Fruit fly (Drosophila melanogaster): Measurements from ENCODE around the gene Rala.
A peak's percentile ranks its signal among the peaks of the same experiment; 100 is the strongest.

Gene Rala

DNA sequence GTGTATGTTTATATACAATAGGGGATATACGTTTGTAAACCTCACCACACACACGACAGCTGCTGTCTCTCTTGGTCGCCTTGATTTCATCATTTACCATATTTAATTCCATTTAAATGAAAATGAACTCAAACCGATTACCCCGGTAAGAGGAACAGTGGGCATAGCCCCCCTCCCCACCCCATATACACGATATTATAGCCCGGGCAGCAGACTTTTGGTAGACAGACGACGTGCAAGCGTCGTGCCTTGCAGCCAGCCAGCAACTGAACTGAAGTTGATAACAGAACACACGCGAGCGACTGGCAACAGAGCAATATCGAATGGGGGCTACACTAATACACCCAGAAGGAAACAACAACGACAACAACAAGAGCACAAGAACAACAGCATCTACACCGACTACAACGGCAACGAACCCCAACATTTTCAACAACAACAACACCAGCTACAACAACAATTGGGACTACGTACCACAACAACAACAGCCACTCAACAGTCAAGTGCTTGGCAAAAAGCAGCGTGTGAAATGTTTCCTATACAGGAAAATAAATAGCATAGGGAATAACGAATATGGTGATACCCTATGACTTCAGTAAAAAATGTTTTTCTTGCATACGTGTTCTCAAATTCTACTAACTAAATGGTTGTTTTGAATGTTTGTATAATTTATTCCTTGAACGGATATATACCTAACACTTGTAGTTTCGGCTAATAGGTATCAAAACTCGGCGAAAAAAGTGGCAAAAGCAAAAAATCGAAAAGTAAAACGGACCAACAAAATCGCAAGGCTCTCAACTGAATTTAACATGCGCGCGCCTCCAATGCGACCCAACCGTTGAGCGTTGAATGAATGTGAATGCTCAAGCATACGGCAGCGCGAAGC lies 23.8 kb upstream of the Rala start (continued):
- TF ChIP-seq trem (tag; optimal IDR thresholded peaks at IDR 0.05) = peak; percentile 30
- peak; percentile 32 for TF ChIP-seq ro (GFP tag; IDR thresholded peaks at IDR 0.05)
- peak; percentile 85 for TF ChIP-seq so (GFP tag; IDR thresholded peaks at IDR 0.05)
- no peak for TF ChIP-seq Lpt (GFP tag; optimal IDR thresholded peaks at IDR 0.05)
- TF ChIP-seq abd-A (tag; optimal IDR thresholded peaks at IDR 0.05) = peak; percentile 99
- TF ChIP-seq CG1602 (GFP tag; optimal IDR thresholded peaks at IDR 0.05) = peak; percentile 68
- peak; percentile 64 for TF ChIP-seq CG6813 (GFP tag; optimal IDR thresholded peaks at IDR 0.05)
- TF ChIP-seq Usf (GFP tag; optimal IDR thresholded peaks at IDR 0.05) = peak; percentile 45
- no peak for TF ChIP-seq odd (GFP tag; optimal IDR thresholded peaks at IDR 0.05)
- peak; percentile 51; the same call in 1 of the 2 replicates for TF ChIP-seq ssp (GFP tag; IDR thresholded peaks at IDR 0.05)
- peak; percentile 59 for TF ChIP-seq tin (GFP tag; optimal IDR thresholded peaks at IDR 0.05)
- no peak for TF ChIP-seq yki (optimal IDR thresholded peaks at IDR 0.05)
- peak; percentile 74 for TF ChIP-seq Meics (GFP tag; optimal IDR thresholded peaks at IDR 0.05)
- TF ChIP-seq Ssrp (tag; optimal IDR thresholded peaks at IDR 0.05) = peak; percentile 82
- peak; percentile 80 for TF ChIP-seq Hmr (GFP tag; optimal IDR thresholded peaks at IDR 0.05)
- peak; percentile 77 for TF ChIP-seq Sox100B (GFP tag; optimal IDR thresholded peaks at IDR 0.05)
- TF ChIP-seq CG15601 (tag; optimal IDR thresholded peaks at IDR 0.05) = peak; percentile 41
- peak; percentile 8; the same call in 1 of the 2 replicates for TF ChIP-seq dan (GFP tag; IDR thresholded peaks at IDR 0.05)
- no peak for TF ChIP-seq BEAF-32 (GFP tag; optimal IDR thresholded peaks at IDR 0.05)
- TF ChIP-seq Blimp-1 (GFP tag; optimal IDR thresholded peaks at IDR 0.05) = peak; percentile 55
- peak; percentile 87 for TF ChIP-seq CG18599 (GFP tag; optimal IDR thresholded peaks at IDR 0.05)
- peak; percentile 47; the same call in 1 of the 2 replicates for TF ChIP-seq sim (GFP tag; IDR thresholded peaks at IDR 0.05)
- TF ChIP-seq Hr3 (GFP tag; optimal IDR thresholded peaks at IDR 0.05) = peak; percentile 53
- no peak for TF ChIP-seq gfzf (GFP tag; optimal IDR thresholded peaks at IDR 0.05)
- no peak for TF ChIP-seq Dll (GFP tag; IDR thresholded peaks at IDR 0.05; ENCODE audit: partially characterized antibody)
- TF ChIP-seq ap (GFP tag; IDR thresholded peaks at IDR 0.05) = peak; percentile 73
- peak; percentile 46 for TF ChIP-seq CG1647 (GFP tag; optimal IDR thresholded peaks at IDR 0.05)
- TF ChIP-seq amos (GFP tag; IDR thresholded peaks at IDR 0.05; ENCODE audit: partially characterized antibody) = no peak; the same call in 1 of the 2 replicates
- TF ChIP-seq tup (GFP tag; optimal IDR thresholded peaks at IDR 0.05) = peak; percentile 41
- peak; percentile 77 for TF ChIP-seq ewg (GFP tag; optimal IDR thresholded peaks at IDR 0.05)
- TF ChIP-seq scrt (GFP tag; optimal IDR thresholded peaks at IDR 0.05) = peak; percentile 72
- TF ChIP-seq sc (optimal IDR thresholded peaks at IDR 0.05) = no peak
- TF ChIP-seq sc (GFP tag; optimal IDR thresholded peaks at IDR 0.05) = peak; percentile 47
- TF ChIP-seq CG14014 (GFP tag; IDR thresholded peaks at IDR 0.05) = peak; percentile 86
- TF ChIP-seq CG2120 (GFP tag; optimal IDR thresholded peaks at IDR 0.05) = peak; percentile 90
- TF ChIP-seq D19B (GFP tag; optimal IDR thresholded peaks at IDR 0.05) = peak; percentile 98
- TF ChIP-seq row (GFP tag; IDR thresholded peaks at IDR 0.05) = peak; percentile 95
- peak; percentile 39 for TF ChIP-seq Sry-δ (GFP tag; optimal IDR thresholded peaks at IDR 0.05)
- peak; percentile 61 for TF ChIP-seq CG12659 (GFP tag; optimal IDR thresholded peaks at IDR 0.05)
- TF ChIP-seq CG7786 (GFP tag; optimal IDR thresholded peaks at IDR 0.05) = peak; percentile 89
- TF ChIP-seq caup (GFP tag; optimal IDR thresholded peaks at IDR 0.05; ENCODE audit: severe bottlenecking) = peak; percentile 64
- TF ChIP-seq az2 (GFP tag; optimal IDR thresholded peaks at IDR 0.05) = peak; percentile 74
- peak; percentile 81 for TF ChIP-seq NfI (GFP tag; optimal IDR thresholded peaks at IDR 0.05)
- TF ChIP-seq cad (GFP tag; optimal IDR thresholded peaks at IDR 0.05) = no peak
- peak; percentile 17 for TF ChIP-seq Lhr (GFP tag; optimal IDR thresholded peaks at IDR 0.05)
- peak; percentile 82 for TF ChIP-seq Hsf (GFP tag; optimal IDR thresholded peaks at IDR 0.05)
- TF ChIP-seq corto (GFP tag; optimal IDR thresholded peaks at IDR 0.05) = peak; percentile 85
- TF ChIP-seq CG14860 (GFP tag; IDR thresholded peaks at IDR 0.05; ENCODE audit: partially characterized antibody) = no peak
